Fruit fly (Drosophila melanogaster): ENCODE measurements around the gene loh.

- no peak for TF ChIP-seq Hr78 (GFP tag; optimal IDR thresholded peaks at IDR 0.05)
- TF ChIP-seq fru (GFP tag; optimal IDR thresholded peaks at IDR 0.05): no peak
These were observed 46.3 kb downstream of the loh start, which contains the start of the genes Cog4 and CG6144 for dm6 chr2L:10488484-10489223.
